Worm (Caenorhabditis elegans) whole organism, L2 larva: Measurements from ENCODE around the gene B0348.10.

Experiments used
- C34F6.9 ChIP-seq: fragments of 150-350 bp; optimal IDR thresholded peaks from 2 replicates; lab custom pipeline; 2014; ENCODE audit warnings: missing biosample characterization, missing genetic modification characterization
- F13H6.1 ChIP-seq: sonication (generic microtip); optimal IDR thresholded peaks from 2 replicates; lab custom pipeline; 2016; ENCODE audit warnings: missing genetic modification characterization, missing compliant biosample characterization
- R02D3.7 ChIP-seq: fragments of 150-350 bp; optimal IDR thresholded peaks from 2 replicates; lab custom pipeline; 2014; ENCODE audit warnings: missing biosample characterization, missing genetic modification characterization
- Y55F3AM.14 ChIP-seq: fragments of 200-800 bp; sonication (Bioruptor generic); optimal IDR thresholded peaks from 2 replicates; lab custom pipeline; 2018; ENCODE audit warnings: mild to moderate bottlenecking, missing genetic modification characterization, missing compliant biosample characterization
- ZK546.5 ChIP-seq: sonication (generic microtip); optimal IDR thresholded peaks from 2 replicates; lab custom pipeline; 2017; ENCODE audit warnings: missing biosample characterization, missing genetic modification characterization
- alr-1 ChIP-seq: fragments of 150-350 bp; optimal IDR thresholded peaks from 2 replicates; lab custom pipeline; 2014; ENCODE audit warnings: missing biosample characterization, missing genetic modification characterization
- aly-2 ChIP-seq: fragments of 150-350 bp; optimal IDR thresholded peaks from 2 replicates; lab custom pipeline; 2014; ENCODE audit warnings: missing biosample characterization, missing genetic modification characterization
- ama-1 ChIP-seq: fragments of 150-350 bp; optimal IDR thresholded peaks from 2 replicates; lab custom pipeline; 2018; ENCODE audit warnings: inconsistent platforms
- blmp-1 ChIP-seq: sonication (generic microtip); optimal IDR thresholded peaks from 2 replicates; lab custom pipeline; 2017; ENCODE audit warnings: missing genetic modification characterization, mild to moderate bottlenecking, missing compliant biosample characterization, antibody characterized with exemption, moderate library complexity; ENCODE audit not compliant: insufficient read depth
- ceh-16 ChIP-seq: fragments of 150-350 bp; optimal IDR thresholded peaks from 2 replicates; lab custom pipeline; 2014; ENCODE audit warnings: missing biosample characterization, missing genetic modification characterization
- ceh-82 ChIP-seq: fragments of 150-350 bp; optimal IDR thresholded peaks from 2 replicates; lab custom pipeline; 2014; ENCODE audit warnings: missing biosample characterization, missing genetic modification characterization
- crh-2 ChIP-seq: sonication (generic microtip); optimal IDR thresholded peaks from 2 replicates; lab custom pipeline; 2017; ENCODE audit warnings: missing biosample characterization, missing genetic modification characterization
- dmd-4 ChIP-seq: sonication (generic microtip); optimal IDR thresholded peaks from 2 replicates; lab custom pipeline; 2017; ENCODE audit warnings: missing biosample characterization, missing genetic modification characterization
- egl-27 ChIP-seq: sonication (generic microtip); optimal IDR thresholded peaks from 3 replicates; lab custom pipeline; 2017; ENCODE audit warnings: missing biosample characterization, missing genetic modification reagents, missing genetic modification characterization
- elt-1 ChIP-seq: fragments of 150-350 bp; optimal IDR thresholded peaks from 2 replicates; lab custom pipeline; 2014; ENCODE audit warnings: missing biosample characterization, missing genetic modification characterization
- elt-3 ChIP-seq: sonication (generic microtip); optimal IDR thresholded peaks from 2 replicates; lab custom pipeline; 2017; ENCODE audit warnings: missing biosample characterization, missing genetic modification characterization
- fos-1 ChIP-seq: fragments of 150-350 bp; optimal IDR thresholded peaks from 2 replicates; lab custom pipeline; 2014; ENCODE audit warnings: missing biosample characterization, missing genetic modification characterization
- gmeb-1 ChIP-seq: fragments of 150-350 bp; optimal IDR thresholded peaks from 2 replicates; lab custom pipeline; 2014; ENCODE audit warnings: missing biosample characterization, missing genetic modification characterization
- lin-11 ChIP-seq: fragments of 150-350 bp; sonication (generic microtip); optimal IDR thresholded peaks from 2 replicates; lab custom pipeline; 2014; ENCODE audit warnings: missing biosample characterization, missing genetic modification characterization, inconsistent platforms, mixed read lengths
- lin-13 ChIP-seq: fragments of 150-350 bp; optimal IDR thresholded peaks from 2 replicates; lab custom pipeline; 2014; ENCODE audit warnings: missing biosample characterization, missing genetic modification reagents, missing genetic modification characterization
- lin-39 ChIP-seq: fragments of 150-350 bp; optimal IDR thresholded peaks from 2 replicates; lab custom pipeline; 2014; ENCODE audit warnings: missing biosample characterization, missing genetic modification reagents, missing genetic modification characterization
- lsy-2 ChIP-seq, 2 experiments: fragments of 150-350 bp in 1 of 2; sonication (generic microtip) in 1 of 2; optimal IDR thresholded peaks; 2 replicates each; lab custom pipeline; 2014 to 2017; ENCODE audit warnings: missing biosample characterization in 2 of 2, missing genetic modification characterization in 2 of 2
- mab-5 ChIP-seq: fragments of 150-350 bp; optimal IDR thresholded peaks from 2 replicates; lab custom pipeline; 2014; ENCODE audit warnings: missing biosample characterization, missing genetic modification characterization
- mbf-1 ChIP-seq: sonication (generic microtip); optimal IDR thresholded peaks from 2 replicates; lab custom pipeline; 2017; ENCODE audit warnings: missing biosample characterization, missing genetic modification characterization
- mdl-1 ChIP-seq, 2 experiments: fragments of 150-350 bp in 1 of 2; sonication (generic microtip) in 1 of 2; optimal IDR thresholded peaks; 2 replicates each; lab custom pipeline; 2017; ENCODE audit warnings: missing biosample characterization in 2 of 2, missing genetic modification characterization in 2 of 2
- nhr-10 ChIP-seq: sonication (generic microtip); optimal IDR thresholded peaks from 2 replicates; lab custom pipeline; 2017; ENCODE audit warnings: missing biosample characterization, missing genetic modification characterization
- nhr-11 ChIP-seq: fragments of 150-350 bp; optimal IDR thresholded peaks from 2 replicates; lab custom pipeline; 2014; ENCODE audit warnings: missing biosample characterization, missing genetic modification characterization
- nhr-12 ChIP-seq: fragments of 150-350 bp; optimal IDR thresholded peaks from 2 replicates; lab custom pipeline; 2014; ENCODE audit warnings: missing biosample characterization, missing genetic modification characterization
- nhr-129 ChIP-seq: fragments of 150-350 bp; optimal IDR thresholded peaks from 2 replicates; lab custom pipeline; 2014; ENCODE audit warnings: missing biosample characterization, missing genetic modification characterization
- nhr-21 ChIP-seq: fragments of 150-350 bp; optimal IDR thresholded peaks from 2 replicates; lab custom pipeline; 2014; ENCODE audit warnings: missing biosample characterization, missing genetic modification characterization
- nhr-23 ChIP-seq: fragments of 150-350 bp; optimal IDR thresholded peaks from 2 replicates; lab custom pipeline; 2014; ENCODE audit warnings: missing biosample characterization, missing genetic modification reagents, missing genetic modification characterization
- nhr-237 ChIP-seq: fragments of 150-350 bp; optimal IDR thresholded peaks from 2 replicates; lab custom pipeline; 2014; ENCODE audit warnings: missing biosample characterization, missing genetic modification characterization
- nhr-25 ChIP-seq: fragments of 150-350 bp; sonication (generic microtip); optimal IDR thresholded peaks from 3 replicates; lab custom pipeline; 2014; ENCODE audit warnings: missing biosample characterization, missing genetic modification characterization
- nhr-6 ChIP-seq: fragments of 150-350 bp; optimal IDR thresholded peaks from 2 replicates; lab custom pipeline; 2014; ENCODE audit warnings: missing biosample characterization, missing genetic modification characterization
- nhr-77 ChIP-seq: fragments of 150-350 bp; optimal IDR thresholded peaks from 2 replicates; lab custom pipeline; 2014; ENCODE audit warnings: missing biosample characterization, missing genetic modification characterization
- peb-1 ChIP-seq: fragments of 150-350 bp; optimal IDR thresholded peaks from 2 replicates; lab custom pipeline; 2014; ENCODE audit warnings: missing biosample characterization, missing genetic modification characterization
- sem-4 ChIP-seq: fragments of 150-350 bp; optimal IDR thresholded peaks from 2 replicates; lab custom pipeline; 2014; ENCODE audit warnings: missing biosample characterization, missing genetic modification reagents, missing genetic modification characterization
- skn-1 ChIP-seq: sonication (generic microtip); optimal IDR thresholded peaks from 2 replicates; lab custom pipeline; 2017; ENCODE audit warnings: missing biosample characterization, missing genetic modification characterization
- sma-3 ChIP-seq: sonication (generic microtip); optimal IDR thresholded peaks from 2 replicates; lab custom pipeline; 2016; ENCODE audit warnings: missing genetic modification reagents, missing genetic modification characterization, missing compliant biosample characterization
- sma-9 ChIP-seq, 2 experiments: fragments of 150-350 bp in 1 of 2; sonication (generic microtip) in 1 of 2; optimal IDR thresholded peaks; 2 replicates each; lab custom pipeline; 2014 to 2016; ENCODE audit warnings: missing genetic modification characterization in 2 of 2, mild to moderate bottlenecking in 1 of 2, missing biosample characterization in 1 of 2, missing compliant biosample characterization in 1 of 2, missing genetic modification reagents in 1 of 2, moderate library complexity in 1 of 2
- snpc-4 ChIP-seq: fragments of 150-350 bp; optimal IDR thresholded peaks from 2 replicates; lab custom pipeline; 2014; ENCODE audit warnings: missing biosample characterization, missing genetic modification characterization
- unc-39 ChIP-seq: fragments of 150-350 bp; optimal IDR thresholded peaks from 2 replicates; lab custom pipeline; 2014; ENCODE audit warnings: missing biosample characterization, missing genetic modification characterization
- unc-55 ChIP-seq: fragments of 150-350 bp; sonication (generic microtip); optimal IDR thresholded peaks from 3 replicates; lab custom pipeline; 2014; ENCODE audit warnings: missing biosample characterization, missing genetic modification reagents, missing genetic modification characterization
- unc-62 ChIP-seq: fragments of 150-350 bp; optimal IDR thresholded peaks from 2 replicates; lab custom pipeline; 2014; ENCODE audit warnings: missing biosample characterization, missing genetic modification reagents, missing genetic modification characterization
- zag-1 ChIP-seq: fragments of 150-350 bp; optimal IDR thresholded peaks from 2 replicates; lab custom pipeline; 2014; ENCODE audit warnings: missing biosample characterization, missing genetic modification characterization
- ztf-1 ChIP-seq: fragments of 200-800 bp; sonication (Bioruptor generic); conservative IDR thresholded peaks from 2 replicates; pipeline ENCODE4 v1.3.6; 2022; ENCODE audit warnings: missing genetic modification characterization, missing compliant biosample characterization
- ztf-11 ChIP-seq: sonication (generic microtip); optimal IDR thresholded peaks from 2 replicates; lab custom pipeline; 2017; ENCODE audit warnings: missing biosample characterization, missing genetic modification characterization
- ztf-4 ChIP-seq: fragments of 150-350 bp; optimal IDR thresholded peaks from 2 replicates; lab custom pipeline; 2014; ENCODE audit warnings: missing biosample characterization, missing genetic modification characterization

The B0348.10 gene

DNA sequence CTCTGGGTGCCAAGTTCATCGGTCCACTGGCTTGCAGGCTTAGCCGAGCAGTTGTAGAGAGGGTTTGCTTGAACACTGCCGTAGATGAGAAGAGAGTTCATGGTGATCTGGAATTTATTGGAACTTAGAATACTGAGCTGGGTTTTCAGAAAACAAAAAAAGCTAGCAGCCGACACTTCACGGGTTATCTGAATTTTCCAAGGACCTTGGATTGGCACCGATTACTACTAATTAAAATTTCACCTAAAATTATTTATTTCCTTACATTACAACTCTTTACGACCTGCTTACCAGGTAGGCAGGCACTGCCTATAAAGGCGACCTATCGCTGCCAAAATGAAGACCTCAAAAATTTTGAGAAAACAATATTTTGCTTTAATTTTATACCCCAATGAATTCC, 47.4 kb upstream of the B0348.10 start, which contains the start of gene srt-52:
srt-52 (minus strand) TSS at position 101 of the 400 bp plus-strand sequence.
- TF ChIP-seq mab-5 (tag; lab: Kevin White, UChicago) (no peak), alr-1 (tag; lab: Kevin White, UChicago) (no peak), lin-11 (no peak)
- TF ChIP-seq, all 48 proteins: peak for 0

- TF ChIP-seq skn-1 (tag; lab: Kevin White, UChicago) (no peak), unc-55 (GFP tag; lab: Kevin White, UChicago) (peak; percentile 60), unc-39 (no peak), nhr-10 (tag; lab: Kevin White, UChicago) (no peak), egl-27 (no peak), crh-2 (tag; lab: Kevin White, UChicago) (peak; percentile 23), nhr-129 (peak; percentile 67), sma-9 (GFP tag; optimal IDR thresholded peaks at IDR 0.05; lab: Kevin White, UChicago) (peak; percentile 48), sma-9 (tag; optimal IDR thresholded peaks at IDR 0.05; lab: Kevin White, UChicago) (no peak), nhr-77 (tag; lab: Kevin White, UChicago) (no peak), zag-1 (tag; lab: Kevin White, UChicago) (no peak), ceh-82 (no peak), nhr-6 (tag; lab: Kevin White, UChicago) (no peak), gmeb-1 (tag; lab: Kevin White, UChicago) (peak; percentile 62), sem-4 (no peak), mbf-1 (tag; lab: Kevin White, UChicago) (no peak), nhr-21 (tag; lab: Kevin White, UChicago) (peak; percentile 1), nhr-237 (tag; lab: Kevin White, UChicago) (no peak), elt-3 (tag; lab: Kevin White, UChicago) (no peak), C34F6.9 (tag; lab: Kevin White, UChicago) (peak; percentile 8), nhr-25 (tag; lab: Kevin White, UChicago) (peak; percentile 19), mdl-1 (tag; optimal IDR thresholded peaks at IDR 0.05; lab: Kevin White, UChicago) (no peak), Y55F3AM.14 (GFP tag; lab: Kevin White, UChicago) (peak; percentile 47), ztf-4 (no peak), nhr-11 (tag; lab: Kevin White, UChicago) (no peak), sma-3 (no peak), ama-1 (no peak), lin-39 (no peak), blmp-1 (tag; lab: Kevin White, UChicago) (no peak), ZK546.5 (no peak), elt-1 (no peak), snpc-4 (no peak), ztf-1 (no peak), lin-11 (no peak), lin-13 (no peak), unc-62 (no peak), ztf-11 (tag; lab: Kevin White, UChicago) (no peak), nhr-12 (tag; lab: Kevin White, UChicago) (no peak), fos-1 (tag; lab: Kevin White, UChicago) (peak; percentile 2), mab-5 (tag; lab: Kevin White, UChicago) (no peak), ceh-16 (tag; lab: Kevin White, UChicago) (no peak), dmd-4 (tag; lab: Kevin White, UChicago) (no peak), nhr-23 (tag; lab: Kevin White, UChicago) (no peak), peb-1 (no peak), alr-1 (tag; lab: Kevin White, UChicago) (no peak), aly-2 (tag; lab: Kevin White, UChicago) (no peak), R02D3.7 (tag; lab: Kevin White, UChicago) (no peak), lsy-2 (tag; optimal IDR thresholded peaks at IDR 0.05; lab: Kevin White, UChicago) (no peak), F13H6.1 (tag; lab: Kevin White, UChicago) (peak; percentile 37)
Observed at ce11 chrV:53286-53685, 44.7 kb upstream of the B0348.10 start.
